5 fruit fly cellular contexts compared by ENCODE assay signal in genomic region chr3L:20002482-20003234, dm6.
A peak's percentile ranks its signal among the peaks of the same experiment; 100 is the strongest.
TF ChIP-seq lines count a peak whose summit lies in the region.

TSS of gene CG7668 (plus strand) at chr3L:20002736.

TF ChIP-seq in whole organism, adult, 20 proteins besides CTCF, POLR2A, EP300 and RAD21 (continued from another document):
- TF ChIP-seq kay (GFP tag; lab: Kevin White, UChicago; ENCODE audit: borderline replicate concordance) (peak; percentile 75), CG5204 (GFP tag; optimal IDR thresholded peaks at IDR 0.05; lab: Kevin White, UChicago) (peak; percentile 76)

TF ChIP-seq in whole organism, embryonic, 481 proteins besides CTCF, POLR2A, EP300 and RAD21 (continued from another document and continues in another):
- TF ChIP-seq CG31365 (tag; optimal IDR thresholded peaks at IDR 0.05; lab: Kevin White, UChicago) (peak; percentile 75), wor (GFP tag; IDR thresholded peaks at IDR 0.05; lab: Robert Waterston, UW) (peak; percentile 59), CG7556 (GFP tag; optimal IDR thresholded peaks at IDR 0.05; lab: Kevin White, UChicago) (peak; percentile 84), lbe (GFP tag; optimal IDR thresholded peaks at IDR 0.05; lab: Kevin White, UChicago) (peak; percentile 88), tup (GFP tag; optimal IDR thresholded peaks at IDR 0.05; lab: Kevin White, UChicago) (peak; percentile 23), CG14860 (GFP tag; IDR thresholded peaks at IDR 0.05; lab: Robert Waterston, UW; ENCODE audit: partially characterized antibody) (peak; percentile 39; the same call in 1 of the 3 replicates), Dad (GFP tag; optimal IDR thresholded peaks at IDR 0.05; lab: Kevin White, UChicago) (peak; percentile 74), ems (GFP tag; optimal IDR thresholded peaks at IDR 0.05; lab: Kevin White, UChicago) (peak; percentile 84), slou (GFP tag; optimal IDR thresholded peaks at IDR 0.05; lab: Kevin White, UChicago) (peak; percentile 69), gem (tag; optimal IDR thresholded peaks at IDR 0.05; lab: Kevin White, UChicago) (peak; percentile 96), caup (GFP tag; optimal IDR thresholded peaks at IDR 0.05; lab: Kevin White, UChicago; ENCODE audit: severe bottlenecking) (peak; percentile 91), CG2202 (tag; optimal IDR thresholded peaks at IDR 0.05; lab: Kevin White, UChicago) (peak; percentile 86), Pdp1 (GFP tag; optimal IDR thresholded peaks at IDR 0.05; lab: Kevin White, UChicago) (peak; percentile 85 to 91), CG12942 (GFP tag; optimal IDR thresholded peaks at IDR 0.05; lab: Kevin White, UChicago) (peak; percentile 86), CG8089 (GFP tag; optimal IDR thresholded peaks at IDR 0.05; lab: Kevin White, UChicago) (peak; percentile 79), hb (GFP tag; IDR thresholded peaks at IDR 0.05; lab: Robert Waterston, UW; ENCODE audit: partially characterized antibody) (no peak), Ptx1 (GFP tag; IDR thresholded peaks at IDR 0.05; lab: Robert Waterston, UW) (peak; percentile 92), CG7928 (GFP tag; optimal IDR thresholded peaks at IDR 0.05; lab: Kevin White, UChicago) (peak; percentile 50), stc (GFP tag; IDR thresholded peaks at IDR 0.05; lab: Robert Waterston, UW) (peak; percentile 89), sug (tag; optimal IDR thresholded peaks at IDR 0.05; lab: Kevin White, UChicago) (peak; percentile 84), zfh1 (GFP tag; IDR thresholded peaks at IDR 0.05; lab: Robert Waterston, UW) (peak; percentile 94), gfzf (GFP tag; optimal IDR thresholded peaks at IDR 0.05; lab: Kevin White, UChicago) (peak; percentile 81), mam (GFP tag; optimal IDR thresholded peaks at IDR 0.05; lab: Kevin White, UChicago) (peak; percentile 89), Awh (GFP tag; IDR thresholded peaks at IDR 0.05; lab: Robert Waterston, UW) (no peak), CG13296 (GFP tag; optimal IDR thresholded peaks at IDR 0.05; lab: Kevin White, UChicago) (peak; percentile 92), CG31388 (GFP tag; optimal IDR thresholded peaks at IDR 0.05; lab: Kevin White, UChicago) (peak; percentile 53), MBD-R2 (GFP tag; IDR thresholded peaks at IDR 0.05; lab: Robert Waterston, UW) (peak; percentile 76), Xrp1 (GFP tag; IDR thresholded peaks at IDR 0.05; lab: Robert Waterston, UW) (peak; percentile 93), Hr39 (optimal IDR thresholded peaks at IDR 0.05; lab: Kevin White, UChicago) (no peak), pnt (GFP tag; optimal IDR thresholded peaks at IDR 0.05; lab: Kevin White, UChicago) (peak; percentile 85), CG17612 (GFP tag; IDR thresholded peaks at IDR 0.05; lab: Robert Waterston, UW) (no peak; the same call in 1 of the 2 replicates)

TF ChIP-seq in whole organism, prepupa, 60 proteins besides CTCF, POLR2A, EP300 and RAD21 (continued from another document and continues in another):
- TF ChIP-seq pdm3 (GFP tag; optimal IDR thresholded peaks at IDR 0.05; lab: Kevin White, UChicago) (peak; percentile 92), cyc (GFP tag; optimal IDR thresholded peaks at IDR 0.05; lab: Kevin White, UChicago) (peak; percentile 89), CG31627 (GFP tag; optimal IDR thresholded peaks at IDR 0.05; lab: Kevin White, UChicago) (peak; percentile 94), lz (GFP tag; optimal IDR thresholded peaks at IDR 0.05; lab: Kevin White, UChicago) (peak; percentile 93), OdsH (GFP tag; optimal IDR thresholded peaks at IDR 0.05; lab: Kevin White, UChicago) (peak; percentile 92), CG6792 (GFP tag; optimal IDR thresholded peaks at IDR 0.05; lab: Kevin White, UChicago) (peak; percentile 88), Hr38 (GFP tag; optimal IDR thresholded peaks at IDR 0.05; lab: Kevin White, UChicago) (no peak), fd59A (GFP tag; optimal IDR thresholded peaks at IDR 0.05; lab: Kevin White, UChicago) (peak; percentile 79), CG15336 (GFP tag; IDR thresholded peaks at IDR 0.05; lab: Robert Waterston, UW) (peak; percentile 92), ss (GFP tag; optimal IDR thresholded peaks at IDR 0.05; lab: Kevin White, UChicago) (peak; percentile 80 to 88), Sox102F (GFP tag; optimal IDR thresholded peaks at IDR 0.05; lab: Kevin White, UChicago) (peak; percentile 91), acj6 (GFP tag; optimal IDR thresholded peaks at IDR 0.05; lab: Kevin White, UChicago) (peak; percentile 94), svp (GFP tag; lab: Kevin White, UChicago) (no peak), CG16779 (tag; optimal IDR thresholded peaks at IDR 0.05; lab: Kevin White, UChicago) (no peak), CG10631 (GFP tag; optimal IDR thresholded peaks at IDR 0.05; lab: Kevin White, UChicago) (peak; percentile 89), salr (GFP tag; optimal IDR thresholded peaks at IDR 0.05; lab: Kevin White, UChicago) (peak in 1 of 2 experiments; percentile 80), Blimp-1 (GFP tag; optimal IDR thresholded peaks at IDR 0.05; lab: Kevin White, UChicago) (peak; percentile 79), CG34406 (GFP tag; optimal IDR thresholded peaks at IDR 0.05; lab: Kevin White, UChicago) (peak; percentile 92), CG7368 (GFP tag; optimal IDR thresholded peaks at IDR 0.05; lab: Kevin White, UChicago) (peak; percentile 84), CG6854 (GFP tag; optimal IDR thresholded peaks at IDR 0.05; lab: Kevin White, UChicago) (peak; percentile 75), Eip75B (GFP tag; optimal IDR thresholded peaks at IDR 0.05; lab: Kevin White, UChicago) (peak; percentile 92), CG6808 (GFP tag; optimal IDR thresholded peaks at IDR 0.05; lab: Kevin White, UChicago) (peak; percentile 87), CG8632 (GFP tag; optimal IDR thresholded peaks at IDR 0.05; lab: Kevin White, UChicago) (peak; percentile 90), net (GFP tag; optimal IDR thresholded peaks at IDR 0.05; lab: Kevin White, UChicago) (peak; percentile 92), Smox (GFP tag; optimal IDR thresholded peaks at IDR 0.05; lab: Kevin White, UChicago) (peak; percentile 92), spab (GFP tag; optimal IDR thresholded peaks at IDR 0.05; lab: Kevin White, UChicago) (peak; percentile 81), CG9139 (GFP tag; optimal IDR thresholded peaks at IDR 0.05; lab: Kevin White, UChicago) (peak; percentile 83), Hr4 (GFP tag; optimal IDR thresholded peaks at IDR 0.05; lab: Kevin White, UChicago) (peak; percentile 91), CG6276 (GFP tag; optimal IDR thresholded peaks at IDR 0.05; lab: Kevin White, UChicago) (peak; percentile 90), CG3032 (tag; optimal IDR thresholded peaks at IDR 0.05; lab: Kevin White, UChicago) (peak; percentile 92), esn (GFP tag; optimal IDR thresholded peaks at IDR 0.05; lab: Kevin White, UChicago) (peak; percentile 96), achi (GFP tag; optimal IDR thresholded peaks at IDR 0.05; lab: Kevin White, UChicago) (peak; percentile 89), CG3919 (GFP tag; optimal IDR thresholded peaks at IDR 0.05; lab: Kevin White, UChicago) (peak; percentile 93), Ets21C (GFP tag; optimal IDR thresholded peaks at IDR 0.05; lab: Kevin White, UChicago) (peak; percentile 88)

TF ChIP-seq in whole organism, pupa, 21 proteins besides CTCF, POLR2A, EP300 and RAD21 (continued from another document):
- TF ChIP-seq CG14655 (GFP tag; optimal IDR thresholded peaks at IDR 0.05; lab: Kevin White, UChicago), result peak; percentile 89

TF ChIP-seq in whole organism, wandering third instar larva, 38 proteins besides CTCF, POLR2A, EP300 and RAD21 (continued from another document):
- no peak for TF ChIP-seq Abd-B (GFP tag; optimal IDR thresholded peaks at IDR 0.05; lab: Kevin White, UChicago)
- peak; percentile 86 for TF ChIP-seq brk (GFP tag; optimal IDR thresholded peaks at IDR 0.05; lab: Kevin White, UChicago)
- TF ChIP-seq CG9705 (GFP tag; optimal IDR thresholded peaks at IDR 0.05; lab: Kevin White, UChicago), result peak; percentile 89
- peak in 1 of 2 experiments; percentile 94 for TF ChIP-seq foxo (GFP tag; optimal IDR thresholded peaks at IDR 0.05; lab: Kevin White, UChicago)
- TF ChIP-seq Hr78 (GFP tag; optimal IDR thresholded peaks at IDR 0.05; lab: Kevin White, UChicago), result no peak
- TF ChIP-seq Jra (GFP tag; optimal IDR thresholded peaks at IDR 0.05; lab: Kevin White, UChicago), result peak; percentile 75
- peak; percentile 90 for TF ChIP-seq OdsH (GFP tag; optimal IDR thresholded peaks at IDR 0.05; lab: Kevin White, UChicago)
- TF ChIP-seq lola (GFP tag; optimal IDR thresholded peaks at IDR 0.05; lab: Kevin White, UChicago), result no peak
- peak; percentile 69 for TF ChIP-seq dsf (GFP tag; optimal IDR thresholded peaks at IDR 0.05; lab: Kevin White, UChicago; ENCODE audit: borderline replicate concordance)
- peak; percentile 85 for TF ChIP-seq sv (GFP tag; optimal IDR thresholded peaks at IDR 0.05; lab: Kevin White, UChicago)
- TF ChIP-seq Mio (GFP tag; optimal IDR thresholded peaks at IDR 0.05; lab: Kevin White, UChicago), result no peak
- peak; percentile 65 for TF ChIP-seq CG32264 (GFP tag; optimal IDR thresholded peaks at IDR 0.05; lab: Kevin White, UChicago)
- no peak for TF ChIP-seq Dif (GFP tag; optimal IDR thresholded peaks at IDR 0.05; lab: Kevin White, UChicago; ENCODE audit: partially characterized antibody)
- TF ChIP-seq psq (GFP tag; optimal IDR thresholded peaks at IDR 0.05; lab: Kevin White, UChicago), result peak; percentile 81
- no peak for TF ChIP-seq usp (GFP tag; optimal IDR thresholded peaks at IDR 0.05; lab: Kevin White, UChicago)
- peak; percentile 91 for TF ChIP-seq fru (GFP tag; optimal IDR thresholded peaks at IDR 0.05; lab: Kevin White, UChicago)
- no peak for TF ChIP-seq N (GFP tag; optimal IDR thresholded peaks at IDR 0.05; lab: Kevin White, UChicago)
- TF ChIP-seq GATAd (GFP tag; optimal IDR thresholded peaks at IDR 0.05; lab: Kevin White, UChicago), result peak; percentile 37
